Fruit fly (Drosophila melanogaster) whole organism, embryonic: Measurements from ENCODE around the gene ZnT77C.

ENCODE experiments used
- Bdp1 ChIP-seq: fragments of 200-800 bp; sonication (Bioruptor generic); optimal IDR thresholded peaks from 3 replicates; lab custom pipeline; 2016; ENCODE audit warnings: missing biosample characterization, missing genetic modification characterization
- Blimp-1 ChIP-seq: fragments of 200-800 bp; sonication (Bioruptor generic); optimal IDR thresholded peaks from 3 replicates; lab custom pipeline; 2018; ENCODE audit warnings: missing biosample characterization, missing genetic modification characterization, mild to moderate bottlenecking, moderate library complexity, missing genetic modification reagents
- BtbVII ChIP-seq: fragments of 200-800 bp; sonication (Bioruptor generic); optimal IDR thresholded peaks from 3 replicates; lab custom pipeline; 2017; ENCODE audit warnings: missing biosample characterization, mild to moderate bottlenecking, missing genetic modification characterization
- CG10209 ChIP-seq: fragments of 200-800 bp; sonication (Bioruptor generic); optimal IDR thresholded peaks from 3 replicates; lab custom pipeline; 2017; ENCODE audit warnings: missing biosample characterization, mild to moderate bottlenecking, missing genetic modification characterization, missing genetic modification reagents
- CG10274 ChIP-seq: fragments of 200-800 bp; sonication (Bioruptor generic); optimal IDR thresholded peaks from 3 replicates; lab custom pipeline; 2017; ENCODE audit warnings: missing biosample characterization, mild to moderate bottlenecking, missing genetic modification characterization
- CG10321 ChIP-seq: fragments of 200-800 bp; sonication (Bioruptor generic); IDR thresholded peaks from 2 replicates; pipeline ENCODE4 v1.3.6; 2022; ENCODE audit warnings: missing biosample characterization, missing genetic modification characterization
- CG11085 ChIP-seq: fragments of 200-800 bp; sonication (Bioruptor generic); IDR thresholded peaks from 2 replicates; pipeline ENCODE4 v1.3.6; 2022; ENCODE audit warnings: missing biosample characterization, missing genetic modification characterization
- CG11247 ChIP-seq: fragments of 200-800 bp; sonication (Bioruptor generic); IDR thresholded peaks from 2 replicates; pipeline ENCODE4 v1.3.6; 2022; ENCODE audit warnings: missing biosample characterization, missing genetic modification characterization
- CG11695 ChIP-seq: fragments of 200-800 bp; sonication (Bioruptor generic); IDR thresholded peaks from 3 replicates; pipeline ENCODE4 v1.3.6; 2022; ENCODE audit warnings: missing biosample characterization, missing genetic modification characterization
- CG12219 ChIP-seq: fragments of 200-800 bp; sonication (Bioruptor generic); optimal IDR thresholded peaks from 3 replicates; lab custom pipeline; 2018; ENCODE audit warnings: missing biosample characterization, mild to moderate bottlenecking, missing genetic modification characterization
- CG12391 ChIP-seq: fragments of 200-800 bp; sonication (Bioruptor generic); optimal IDR thresholded peaks from 3 replicates; lab custom pipeline; 2018; ENCODE audit warnings: missing biosample characterization, mild to moderate bottlenecking, missing genetic modification characterization, moderate library complexity
- CG12769 ChIP-seq: fragments of 200-800 bp; sonication (Bioruptor generic); optimal IDR thresholded peaks from 2 replicates; lab custom pipeline; 2019; ENCODE audit warnings: missing biosample characterization, mild to moderate bottlenecking, missing genetic modification characterization, moderate library complexity
- CG15011 ChIP-seq: fragments of 200-800 bp; sonication (Bioruptor generic); optimal IDR thresholded peaks from 3 replicates; lab custom pipeline; 2018; ENCODE audit warnings: missing biosample characterization, mild to moderate bottlenecking, missing genetic modification characterization
- CG17328 ChIP-seq: fragments of 200-800 bp; sonication (Bioruptor generic); IDR thresholded peaks from 2 replicates; pipeline ENCODE4 v1.3.6; 2022; ENCODE audit warnings: missing biosample characterization, missing genetic modification characterization
- CG17829 ChIP-seq: fragments of 200-800 bp; optimal IDR thresholded peaks from 2 replicates; lab custom pipeline; 2019; ENCODE audit warnings: missing biosample characterization, mild to moderate bottlenecking, missing genetic modification characterization, moderate library complexity
- CG3281 ChIP-seq: fragments of 200-800 bp; sonication (Bioruptor generic); optimal IDR thresholded peaks from 3 replicates; lab custom pipeline; 2017; ENCODE audit warnings: missing biosample characterization, mild to moderate bottlenecking, missing genetic modification characterization
- CG43689 ChIP-seq: fragments of 200-800 bp; sonication (Bioruptor generic); IDR thresholded peaks from 2 replicates; pipeline ENCODE4 v1.3.6; 2022; ENCODE audit warnings: missing biosample characterization, missing genetic modification characterization
- CG5180 ChIP-seq: fragments of 200-800 bp; sonication (Bioruptor generic); optimal IDR thresholded peaks from 3 replicates; lab custom pipeline; 2017; ENCODE audit warnings: missing biosample characterization, missing genetic modification characterization, mild to moderate bottlenecking, moderate library complexity, missing genetic modification reagents
- CG7963 ChIP-seq: fragments of 200-800 bp; sonication (Bioruptor generic); IDR thresholded peaks from 3 replicates; pipeline ENCODE4 v1.3.6; 2022; ENCODE audit warnings: missing biosample characterization, missing genetic modification characterization; ENCODE audit not compliant: partially characterized antibody
- E2f2 ChIP-seq: fragments of 200-800 bp; sonication (Bioruptor generic); IDR thresholded peaks from 2 replicates; pipeline ENCODE4 v1.3.6; 2022; ENCODE audit warnings: missing biosample characterization, missing genetic modification characterization
- Fer3 ChIP-seq: fragments of 200-800 bp; sonication (Bioruptor generic); optimal IDR thresholded peaks from 2 replicates; lab custom pipeline; 2018; ENCODE audit warnings: missing biosample characterization, mild to moderate bottlenecking, missing genetic modification characterization, moderate library complexity
- HLH3B ChIP-seq: fragments of 200-800 bp; sonication (Bioruptor generic); IDR thresholded peaks from 2 replicates; pipeline ENCODE4 v1.3.6; 2022; ENCODE audit warnings: missing biosample characterization, missing genetic modification characterization
- HmgZ ChIP-seq: fragments of 200-800 bp; sonication (Bioruptor generic); optimal IDR thresholded peaks from 2 replicates; lab custom pipeline; 2018; ENCODE audit warnings: missing biosample characterization, mild to moderate bottlenecking, missing genetic modification characterization
- Hmr ChIP-seq: fragments of 200-800 bp; sonication (Bioruptor generic); optimal IDR thresholded peaks from 3 replicates; lab custom pipeline; 2017; ENCODE audit warnings: mild to moderate bottlenecking, missing biosample characterization, missing genetic modification reagents, missing genetic modification characterization
- Hsf ChIP-seq: fragments of 200-800 bp; sonication (Bioruptor generic); optimal IDR thresholded peaks from 3 replicates; lab custom pipeline; 2016; ENCODE audit warnings: missing biosample characterization, missing genetic modification characterization
- Lhr ChIP-seq: fragments of 200-800 bp; sonication (Bioruptor generic); optimal IDR thresholded peaks from 3 replicates; lab custom pipeline; 2017; ENCODE audit warnings: mild to moderate bottlenecking, missing biosample characterization, missing genetic modification reagents, missing genetic modification characterization
- Meics ChIP-seq: fragments of 200-800 bp; sonication (Bioruptor generic); optimal IDR thresholded peaks from 2 replicates; lab custom pipeline; 2017; ENCODE audit warnings: missing biosample characterization, mild to moderate bottlenecking, missing genetic modification characterization
- Opbp ChIP-seq: fragments of 200-800 bp; sonication (Bioruptor generic); IDR thresholded peaks from 3 replicates; pipeline ENCODE4 v1.3.6; 2022; ENCODE audit warnings: missing biosample characterization, missing genetic modification characterization; ENCODE audit not compliant: partially characterized antibody
- Optix ChIP-seq: fragments of 200-800 bp; sonication (Bioruptor generic); IDR thresholded peaks from 3 replicates; pipeline ENCODE4 v1.3.6; 2022; ENCODE audit warnings: missing biosample characterization, missing genetic modification characterization
- Pdp1 ChIP-seq, 2 experiments: fragments of 200-800 bp; sonication (Bioruptor generic); optimal IDR thresholded peaks; 3 replicates each; lab custom pipeline; 2016; ENCODE audit warnings: missing biosample characterization in 2 of 2, missing genetic modification characterization in 2 of 2, mild to moderate bottlenecking in 1 of 2, moderate library complexity in 1 of 2
- Rfx ChIP-seq: fragments of 200-800 bp; sonication (Bioruptor generic); IDR thresholded peaks from 2 replicates; pipeline ENCODE4 v1.3.6; 2022; ENCODE audit warnings: missing biosample characterization, missing genetic modification characterization
- Six4 ChIP-seq: fragments of 200-800 bp; sonication (Bioruptor generic); optimal IDR thresholded peaks from 2 replicates; lab custom pipeline; 2016; ENCODE audit warnings: missing biosample characterization, missing genetic modification characterization
- TFAM ChIP-seq: fragments of 200-800 bp; sonication (Bioruptor generic); optimal IDR thresholded peaks from 2 replicates; lab custom pipeline; 2017; ENCODE audit warnings: missing biosample characterization, missing genetic modification characterization, inconsistent platforms
- abd-A ChIP-seq: fragments of 200-800 bp; sonication (Bioruptor generic); optimal IDR thresholded peaks from 3 replicates; lab custom pipeline; 2019; ENCODE audit warnings: missing biosample characterization, mild to moderate bottlenecking, missing genetic modification characterization, moderate library complexity
- ara ChIP-seq: fragments of 200-800 bp; sonication (Bioruptor generic); IDR thresholded peaks from 2 replicates; pipeline ENCODE4 v1.3.6; 2022; ENCODE audit warnings: missing biosample characterization, missing genetic modification characterization
- bsh ChIP-seq, 2 experiments: fragments of 200-800 bp; sonication (Bioruptor generic); optimal IDR thresholded peaks; 2 replicates each; lab custom pipeline; 2017 to 2018; ENCODE audit warnings: mild to moderate bottlenecking in 2 of 2, missing biosample characterization in 2 of 2, missing genetic modification characterization in 2 of 2, moderate library complexity in 1 of 2
- caup ChIP-seq: fragments of 200-800 bp; sonication (Bioruptor generic); optimal IDR thresholded peaks from 3 replicates; lab custom pipeline; 2017; ENCODE audit warnings: missing biosample characterization, mild to moderate bottlenecking, missing genetic modification characterization, moderate library complexity; ENCODE audit not compliant: severe bottlenecking
- fd96Cb ChIP-seq: fragments of 200-800 bp; sonication (Bioruptor generic); optimal IDR thresholded peaks from 2 replicates; lab custom pipeline; 2018; ENCODE audit warnings: missing biosample characterization, mild to moderate bottlenecking, missing genetic modification characterization, moderate library complexity
- lola ChIP-seq, 3 experiments: fragments of >200 bp in 2 of 3; fragments of 200-800 bp in 1 of 3; sonication (Bioruptor generic) in 1 of 3; optimal IDR thresholded peaks; 2 replicates each; lab custom pipeline; 2017 to 2019; ENCODE audit warnings: missing biosample characterization in 3 of 3, missing genetic modification characterization in 3 of 3, mild to moderate bottlenecking in 1 of 3, moderate library complexity in 1 of 3
- mirr ChIP-seq: fragments of 200-800 bp; sonication (Bioruptor generic); optimal IDR thresholded peaks from 3 replicates; lab custom pipeline; 2018; ENCODE audit warnings: missing biosample characterization, mild to moderate bottlenecking, missing genetic modification characterization
- onecut ChIP-seq: fragments of 200-800 bp; sonication (Bioruptor generic); IDR thresholded peaks from 2 replicates; pipeline ENCODE4 v1.3.6; 2022; ENCODE audit warnings: missing biosample characterization, missing genetic modification characterization
- org-1 ChIP-seq: fragments of 200-800 bp; sonication (Bioruptor generic); optimal IDR thresholded peaks from 2 replicates; lab custom pipeline; 2017; ENCODE audit warnings: missing biosample characterization, missing genetic modification characterization
- phol ChIP-seq: fragments of 200-800 bp; sonication (Bioruptor generic); optimal IDR thresholded peaks from 3 replicates; lab custom pipeline; 2018; ENCODE audit warnings: missing biosample characterization, mild to moderate bottlenecking, missing genetic modification characterization, moderate library complexity
- ranshi ChIP-seq: fragments of 200-800 bp; sonication (Bioruptor generic); IDR thresholded peaks from 2 replicates; pipeline ENCODE4 v1.3.6; 2022; ENCODE audit warnings: missing biosample characterization, missing genetic modification characterization
- sens-2 ChIP-seq: fragments of 200-800 bp; sonication (Bioruptor generic); IDR thresholded peaks from 2 replicates; pipeline ENCODE4 v1.3.6; 2022; ENCODE audit warnings: missing biosample characterization, missing genetic modification characterization
- sim ChIP-seq: fragments of 200-800 bp; sonication (Bioruptor generic); IDR thresholded peaks from 2 replicates; pipeline ENCODE4 v1.3.6; 2022; ENCODE audit warnings: missing biosample characterization, missing genetic modification characterization
- sug ChIP-seq: fragments of 200-800 bp; optimal IDR thresholded peaks from 2 replicates; lab custom pipeline; 2019; ENCODE audit warnings: missing biosample characterization, mild to moderate bottlenecking, missing genetic modification characterization, moderate library complexity
- wor ChIP-seq: fragments of 200-800 bp; sonication (Bioruptor generic); IDR thresholded peaks from 2 replicates; pipeline ENCODE4 v1.3.6; 2022; ENCODE audit warnings: missing biosample characterization, missing genetic modification characterization

The ZnT77C gene

DNA sequence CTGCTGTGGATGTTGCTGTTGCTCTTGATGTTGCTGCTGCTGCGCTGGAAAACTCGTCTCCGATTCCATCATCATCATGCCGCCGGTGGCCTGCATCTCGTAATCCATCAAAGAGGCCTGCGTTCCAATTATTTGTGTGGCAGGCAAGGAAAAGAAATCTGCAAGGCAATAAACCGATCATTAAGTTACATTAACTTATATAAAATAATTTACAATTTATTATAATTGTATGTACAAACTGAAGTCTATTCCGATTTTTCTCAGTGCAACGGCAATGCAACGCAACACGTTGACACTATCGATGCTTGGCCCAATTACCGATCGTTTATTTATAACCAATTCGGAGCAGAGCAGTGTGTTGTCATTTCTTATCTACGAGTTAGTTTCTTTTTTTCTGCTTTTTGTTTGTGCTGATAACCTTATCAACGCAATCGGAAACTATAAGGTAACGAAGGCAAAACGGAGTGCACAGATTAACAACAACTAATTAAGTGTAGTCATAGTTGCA lies 23.7 kb downstream of the ZnT77C start (continued):
- TF ChIP-seq CG10321 (0 out of 2 replicates have a peak, but pooled peaks have one; percentile 19), ara (GFP tag; lab: Robert Waterston, UW) (peak; percentile 51; the same call in 1 of the 2 replicates), wor (GFP tag; lab: Robert Waterston, UW) (peak; percentile 30), CG15011 (GFP tag; lab: Kevin White, UChicago) (peak; percentile 0), lola (GFP tag; optimal IDR thresholded peaks at IDR 0.05; lab: Kevin White, UChicago) (no peak), Lhr (GFP tag; lab: Kevin White, UChicago) (no peak), CG11085 (GFP tag; lab: Robert Waterston, UW) (no peak), CG10274 (GFP tag; lab: Kevin White, UChicago) (peak; percentile 31), fd96Cb (tag; lab: Kevin White, UChicago) (peak; percentile 50), org-1 (GFP tag; lab: Kevin White, UChicago) (peak; percentile 55), Pdp1 (GFP tag; optimal IDR thresholded peaks at IDR 0.05; lab: Kevin White, UChicago) (peak in 1 of 2 experiments; percentile 46), TFAM (no peak), Blimp-1 (GFP tag; lab: Kevin White, UChicago) (peak; percentile 59), Meics (GFP tag; lab: Kevin White, UChicago) (peak; percentile 94), CG11247 (no peak), Optix (GFP tag; lab: Robert Waterston, UW) (peak; percentile 61; the same call in 2 of the 3 replicates), CG12391 (tag; lab: Kevin White, UChicago) (peak; percentile 35), HLH3B (GFP tag; lab: Robert Waterston, UW) (peak; percentile 61), Rfx (peak; percentile 49; the same call in 1 of the 2 replicates), CG3281 (GFP tag; lab: Kevin White, UChicago) (peak; percentile 33), abd-A (tag; lab: Kevin White, UChicago) (no peak), phol (peak; percentile 63), CG12769 (peak; percentile 43), CG10209 (peak; percentile 24), bsh (GFP tag; optimal IDR thresholded peaks at IDR 0.05; lab: Kevin White, UChicago) (peak in 1 of 2 experiments; percentile 66), sens-2 (GFP tag; lab: Robert Waterston, UW) (peak; percentile 44; the same call in 1 of the 2 replicates), CG7963 (no peak), CG17328 (GFP tag; lab: Robert Waterston, UW) (peak; percentile 38; the same call in 1 of the 2 replicates), Opbp (GFP tag; lab: Robert Waterston, UW) (no peak), sug (tag; lab: Kevin White, UChicago) (peak; percentile 67), onecut (GFP tag; lab: Robert Waterston, UW) (0 out of 2 replicates have a peak, but pooled peaks have one; percentile 3), BtbVII (GFP tag; lab: Kevin White, UChicago) (peak; percentile 58), Fer3 (tag; lab: Kevin White, UChicago) (peak; percentile 1), Bdp1 (GFP tag; lab: Kevin White, UChicago) (no peak), sim (peak; percentile 51; the same call in 1 of the 2 replicates), CG43689 (GFP tag; lab: Robert Waterston, UW) (peak; percentile 37; the same call in 1 of the 2 replicates), CG11695 (peak; percentile 66; the same call in 2 of the 3 replicates), E2f2 (peak; percentile 39; the same call in 1 of the 2 replicates), caup (GFP tag; lab: Kevin White, UChicago) (peak; percentile 18), Hsf (GFP tag; lab: Kevin White, UChicago) (peak; percentile 16), Hmr (peak; percentile 42), ranshi (peak; percentile 43; the same call in 1 of the 2 replicates), CG12219 (GFP tag; lab: Kevin White, UChicago) (peak; percentile 53), HmgZ (tag; lab: Kevin White, UChicago) (peak; percentile 1), Six4 (peak; percentile 54), mirr (GFP tag; lab: Kevin White, UChicago) (peak; percentile 48), CG17829 (tag; lab: Kevin White, UChicago) (peak; percentile 48), CG5180 (GFP tag; lab: Kevin White, UChicago) (peak; percentile 81)
